Fruit fly (Drosophila melanogaster): Measurements from ENCODE around the gene CG18249.

- no peak for TF ChIP-seq Crg-1 (GFP tag; optimal IDR thresholded peaks at IDR 0.05)
- TF ChIP-seq cic (GFP tag; optimal IDR thresholded peaks at IDR 0.05): no peak
Measured at dm6 chr3R:8248138-8248537, 28.2 kb downstream of the CG18249 start, which contains the start of gene CG15864.
